ENCODE assay signal across 5 worm cellular contexts in genomic region chrX:1344818-1345217, ce11.
A peak's percentile ranks its signal among the peaks of the same experiment; 100 is the strongest.
TF ChIP-seq lines count a peak whose summit lies in the region.

No protein-coding gene starts in this region.

TF ChIP-seq in whole organism, L1 larva, 84 proteins besides CTCF, POLR2A, EP300 and RAD21 (continues in another document):
- TF ChIP-seq skn-1 (tag; optimal IDR thresholded peaks at IDR 0.05; lab: Kevin White, UChicago) = peak; percentile 100
- peak; percentile 90 for TF ChIP-seq mab-9 (GFP tag; IDR thresholded peaks at IDR 0.05; lab: Robert Waterston, UW)
- TF ChIP-seq mef-2 (tag; optimal IDR thresholded peaks at IDR 0.05; lab: Kevin White, UChicago) = peak; percentile 65
- peak; percentile 94 for TF ChIP-seq egl-13 (tag; optimal IDR thresholded peaks at IDR 0.05; lab: Kevin White, UChicago)
- peak; percentile 84 for TF ChIP-seq elt-2 (tag; optimal IDR thresholded peaks at IDR 0.05; lab: Kevin White, UChicago)
- peak; percentile 72 for TF ChIP-seq fkh-4 (tag; optimal IDR thresholded peaks at IDR 0.05; lab: Kevin White, UChicago; ENCODE audit: borderline replicate concordance)
- peak; percentile 45 to 84 for TF ChIP-seq ztf-11 (tag; optimal IDR thresholded peaks at IDR 0.05; lab: Kevin White, UChicago)
- TF ChIP-seq nhr-85 (tag; lab: Kevin White, UChicago) = peak; percentile 90
- TF ChIP-seq nhr-28 (tag; optimal IDR thresholded peaks at IDR 0.05; lab: Kevin White, UChicago) = no peak
- TF ChIP-seq fkh-8 (tag; optimal IDR thresholded peaks at IDR 0.05; lab: Kevin White, UChicago) = peak; percentile 93
- TF ChIP-seq ets-5 (GFP tag; IDR thresholded peaks at IDR 0.05; lab: Robert Waterston, UW) = no peak
- TF ChIP-seq zip-4 (GFP tag; optimal IDR thresholded peaks at IDR 0.05; lab: Kevin White, UChicago) = peak; percentile 93
- peak; percentile 97 for TF ChIP-seq mep-1 (tag; optimal IDR thresholded peaks at IDR 0.05; lab: Kevin White, UChicago)
- peak; percentile 64 for TF ChIP-seq vab-15 (tag; optimal IDR thresholded peaks at IDR 0.05; lab: Kevin White, UChicago)
- TF ChIP-seq unc-130 (tag; optimal IDR thresholded peaks at IDR 0.05; lab: Kevin White, UChicago) = peak; percentile 92
- peak; percentile 95 for TF ChIP-seq fos-1 (tag; optimal IDR thresholded peaks at IDR 0.05; lab: Kevin White, UChicago)
- TF ChIP-seq ztf-4 (tag; optimal IDR thresholded peaks at IDR 0.05; lab: Kevin White, UChicago) = peak; percentile 96
- peak; percentile 97 for TF ChIP-seq nhr-77 (tag; optimal IDR thresholded peaks at IDR 0.05; lab: Kevin White, UChicago)

TF ChIP-seq in whole organism, L3 larva, 47 proteins besides CTCF, POLR2A, EP300 and RAD21 (continues in another document):
- peak; percentile 93 for TF ChIP-seq fos-1 (tag; optimal IDR thresholded peaks at IDR 0.05; lab: Kevin White, UChicago)
- TF ChIP-seq snpc-4 (tag; optimal IDR thresholded peaks at IDR 0.05; lab: Kevin White, UChicago) = peak; percentile 95
- peak; percentile 97 for TF ChIP-seq ceh-82 (tag; optimal IDR thresholded peaks at IDR 0.05; lab: Kevin White, UChicago)
- peak; percentile 92 for TF ChIP-seq nfya-1 (tag; optimal IDR thresholded peaks at IDR 0.05; lab: Kevin White, UChicago; ENCODE audit: insufficient read depth)
- peak; percentile 99 for TF ChIP-seq jun-1 (tag; optimal IDR thresholded peaks at IDR 0.05; lab: Kevin White, UChicago)
- TF ChIP-seq nhr-12 (tag; optimal IDR thresholded peaks at IDR 0.05; lab: Kevin White, UChicago) = peak; percentile 26
- peak; percentile 97 for TF ChIP-seq fkh-10 (GFP tag; optimal IDR thresholded peaks at IDR 0.05; lab: Kevin White, UChicago)
- TF ChIP-seq nhr-11 (tag; optimal IDR thresholded peaks at IDR 0.05; lab: Kevin White, UChicago) = peak; percentile 94
- peak; percentile 67 for TF ChIP-seq nhr-76 (tag; optimal IDR thresholded peaks at IDR 0.05; lab: Kevin White, UChicago)
- TF ChIP-seq aly-2 (tag; optimal IDR thresholded peaks at IDR 0.05; lab: Kevin White, UChicago) = peak; percentile 91
- TF ChIP-seq ztf-4 (tag; optimal IDR thresholded peaks at IDR 0.05; lab: Kevin White, UChicago) = peak; percentile 72
- peak; percentile 93 for TF ChIP-seq egl-27 (tag; optimal IDR thresholded peaks at IDR 0.05; lab: Kevin White, UChicago)
- TF ChIP-seq hmg-11 (tag; optimal IDR thresholded peaks at IDR 0.05; lab: Kevin White, UChicago) = peak; percentile 97
- peak; percentile 98 for TF ChIP-seq tbx-2 (tag; optimal IDR thresholded peaks at IDR 0.05; lab: Kevin White, UChicago)
- no peak for TF ChIP-seq mml-1 (tag; optimal IDR thresholded peaks at IDR 0.05; lab: Kevin White, UChicago)
- peak; percentile 77 for TF ChIP-seq pqm-1 (tag; optimal IDR thresholded peaks at IDR 0.05; lab: Kevin White, UChicago)
- peak; percentile 97 for TF ChIP-seq nhr-25 (tag; optimal IDR thresholded peaks at IDR 0.05; lab: Kevin White, UChicago)
- peak; percentile 97 for TF ChIP-seq nhr-77 (tag; optimal IDR thresholded peaks at IDR 0.05; lab: Kevin White, UChicago)
- peak; percentile 83 for TF ChIP-seq ceh-16 (tag; optimal IDR thresholded peaks at IDR 0.05; lab: Kevin White, UChicago)

TF ChIP-seq in whole organism, early embryonic, 17 proteins besides CTCF, POLR2A, EP300 and RAD21:
- TF ChIP-seq F13C5.2 (tag; optimal IDR thresholded peaks at IDR 0.05; lab: Kevin White, UChicago) = peak; percentile 78
- no peak for TF ChIP-seq ceh-13 (GFP tag; optimal IDR thresholded peaks at IDR 0.05; lab: Kevin White, UChicago)
- TF ChIP-seq sea-1 (GFP tag; conservative IDR thresholded peaks at IDR 0.05; lab: Robert Waterston, UW) = no peak
- no peak for TF ChIP-seq ama-1 (optimal IDR thresholded peaks at IDR 0.05; lab: Kevin White, UChicago)
- TF ChIP-seq hmg-4 (GFP tag; optimal IDR thresholded peaks at IDR 0.05; lab: Kevin White, UChicago) = peak; percentile 59
- TF ChIP-seq tbx-37 (GFP tag; conservative IDR thresholded peaks at IDR 0.05; lab: Robert Waterston, UW) = peak; percentile 39; the same call in 1 of the 2 replicates
TF ChIP-seq in whole organism, early embryonic: peak in this region for 3.

TF ChIP-seq in whole organism, midembryonic, 9 proteins besides CTCF, POLR2A, EP300 and RAD21:
- TF ChIP-seq flt-1 (GFP tag; IDR thresholded peaks at IDR 0.05; lab: Robert Waterston, UW) = peak; percentile 63
- TF ChIP-seq ztf-29 (GFP tag; IDR thresholded peaks at IDR 0.05; lab: Robert Waterston, UW) = no peak
- TF ChIP-seq klf-2 (GFP tag; conservative IDR thresholded peaks at IDR 0.05; lab: Robert Waterston, UW) = 0 out of 2 replicates have a peak, but pooled peaks have one; percentile 21
- TF ChIP-seq tab-1 (GFP tag; IDR thresholded peaks at IDR 0.05; lab: Robert Waterston, UW) = no peak; the same call in 1 of the 2 replicates
- TF ChIP-seq cog-1 (tag; optimal IDR thresholded peaks at IDR 0.05; lab: Kevin White, UChicago) = peak; percentile 86
- peak; percentile 26 for TF ChIP-seq med-1 (GFP tag; optimal IDR thresholded peaks at IDR 0.05; lab: Kevin White, UChicago; ENCODE audit: insufficient read depth)
- peak; percentile 84 for TF ChIP-seq T22C8.4 (GFP tag; IDR thresholded peaks at IDR 0.05; lab: Robert Waterston, UW)
- no peak for TF ChIP-seq ref-1 (GFP tag; conservative IDR thresholded peaks at IDR 0.05; lab: Robert Waterston, UW)
- 0 out of 2 replicates have a peak, but pooled peaks have one; percentile 66 for TF ChIP-seq ztf-23 (GFP tag; IDR thresholded peaks at IDR 0.05; lab: Robert Waterston, UW)

TF ChIP-seq in whole organism, young adult, 124 proteins besides CTCF, POLR2A, EP300 and RAD21 (continues in another document):
- TF ChIP-seq F57C9.4 (tag; optimal IDR thresholded peaks at IDR 0.05; lab: Kevin White, UChicago) (no peak), hlh-26 (GFP tag; conservative IDR thresholded peaks at IDR 0.05; lab: Robert Waterston, UW) (no peak), F39B2.1 (GFP tag; IDR thresholded peaks at IDR 0.05; lab: Robert Waterston, UW) (no peak), B0336.3 (GFP tag; IDR thresholded peaks at IDR 0.05; lab: Robert Waterston, UW) (peak; percentile 98), D2030.7 (GFP tag; IDR thresholded peaks at IDR 0.05; lab: Robert Waterston, UW) (no peak), lsy-27 (tag; optimal IDR thresholded peaks at IDR 0.05; lab: Kevin White, UChicago; ENCODE audit: borderline replicate concordance, insufficient read depth) (peak; percentile 50), snpc-1.3 (tag; optimal IDR thresholded peaks at IDR 0.05; lab: Kevin White, UChicago; ENCODE audit: insufficient read depth) (peak; percentile 14), cebp-1 (GFP tag; IDR thresholded peaks at IDR 0.05; lab: Robert Waterston, UW) (peak; percentile 64), cebp-1 (tag; optimal IDR thresholded peaks at IDR 0.05; lab: Kevin White, UChicago) (peak; percentile 95), nfya-1 (tag; optimal IDR thresholded peaks at IDR 0.05; lab: Kevin White, UChicago; ENCODE audit: borderline replicate concordance, insufficient read depth) (no peak), nhr-179 (tag; optimal IDR thresholded peaks at IDR 0.05; lab: Kevin White, UChicago) (peak; percentile 82), C17E4.6 (GFP tag; IDR thresholded peaks at IDR 0.05; lab: Robert Waterston, UW) (peak; percentile 84), egl-18 (GFP tag; IDR thresholded peaks at IDR 0.05; lab: Robert Waterston, UW) (peak; percentile 87), lsl-1 (GFP tag; optimal IDR thresholded peaks at IDR 0.05; lab: Kevin White, UChicago) (no peak), K11D2.4 (GFP tag; IDR thresholded peaks at IDR 0.05; lab: Robert Waterston, UW) (peak; percentile 98), ceh-91 (GFP tag; IDR thresholded peaks at IDR 0.05; lab: Robert Waterston, UW) (no peak), ztf-28 (GFP tag; IDR thresholded peaks at IDR 0.05; lab: Robert Waterston, UW) (no peak), lir-1 (GFP tag; conservative IDR thresholded peaks at IDR 0.05; lab: Robert Waterston, UW) (peak; percentile 87), ekl-4 (GFP tag; IDR thresholded peaks at IDR 0.05; lab: Robert Waterston, UW) (peak; percentile 82), mel-28 (tag; optimal IDR thresholded peaks at IDR 0.05; lab: Kevin White, UChicago; ENCODE audit: borderline replicate concordance) (peak; percentile 68), ztf-18 (tag; optimal IDR thresholded peaks at IDR 0.05; lab: Kevin White, UChicago) (peak; percentile 28), tbx-9 (tag; optimal IDR thresholded peaks at IDR 0.05; lab: Kevin White, UChicago; ENCODE audit: borderline replicate concordance) (no peak), bed-1 (GFP tag; IDR thresholded peaks at IDR 0.05; lab: Robert Waterston, UW) (0 out of 2 replicates have a peak, but pooled peaks have one; percentile 81), dpl-1 (GFP tag; optimal IDR thresholded peaks at IDR 0.05; lab: Kevin White, UChicago) (no peak), mcd-1 (GFP tag; IDR thresholded peaks at IDR 0.05; lab: Robert Waterston, UW) (peak; percentile 83), rcor-1 (GFP tag; IDR thresholded peaks at IDR 0.05; lab: Robert Waterston, UW) (peak; percentile 94), Y79H2A.3 (GFP tag; conservative IDR thresholded peaks at IDR 0.05; lab: Robert Waterston, UW) (no peak), fkh-3 (tag; optimal IDR thresholded peaks at IDR 0.05; lab: Kevin White, UChicago) (no peak), ztf-6 (GFP tag; IDR thresholded peaks at IDR 0.05; lab: Robert Waterston, UW) (no peak), zim-3 (tag; optimal IDR thresholded peaks at IDR 0.05; lab: Kevin White, UChicago) (no peak), him-1 (tag; optimal IDR thresholded peaks at IDR 0.05; lab: Kevin White, UChicago) (no peak), nhr-27 (tag; optimal IDR thresholded peaks at IDR 0.05; lab: Kevin White, UChicago) (peak; percentile 38), lin-54 (GFP tag; optimal IDR thresholded peaks at IDR 0.05; lab: Kevin White, UChicago) (peak; percentile 85), snpc-4 (GFP tag; optimal IDR thresholded peaks at IDR 0.05; lab: Kevin White, UChicago) (peak; percentile 67), snpc-4 (tag; optimal IDR thresholded peaks at IDR 0.05; lab: Kevin White, UChicago) (peak; percentile 55 to 88 (median 80)), attf-5 (GFP tag; optimal IDR thresholded peaks at IDR 0.05; lab: Kevin White, UChicago) (no peak), attf-6 (GFP tag; IDR thresholded peaks at IDR 0.05; lab: Robert Waterston, UW) (no peak), athp-1 (tag; optimal IDR thresholded peaks at IDR 0.05; lab: Kevin White, UChicago) (no peak), die-1 (tag; optimal IDR thresholded peaks at IDR 0.05; lab: Kevin White, UChicago) (peak; percentile 28), rpc-1 (optimal IDR thresholded peaks at IDR 0.05; lab: Kevin White, UChicago) (no peak), rpc-1 (tag; optimal IDR thresholded peaks at IDR 0.05; lab: Kevin White, UChicago) (no peak), unc-62 (GFP tag; optimal IDR thresholded peaks at IDR 0.05; lab: Kevin White, UChicago) (peak; percentile 19), hmg-20 (GFP tag; IDR thresholded peaks at IDR 0.05; lab: Robert Waterston, UW) (peak; percentile 94), somi-1 (GFP tag; optimal IDR thresholded peaks at IDR 0.05; lab: Kevin White, UChicago) (peak; percentile 88)

Comparison
In these comparisons a context has a peak if more than half of its experiments do, and no peak if none do; other contexts are left out.
1. Of the 8 proteins assayed by ChIP-seq in both whole organism, young adult and whole organism, L1 larva: peak only in whole organism, young adult: none; only in whole organism, L1 larva: dpl-1, efl-1 and unc-130; in both: lin-35, nhr-90, snpc-4 and unc-62; in neither: 1.